Worm (Caenorhabditis elegans): Measurements from ENCODE around the gene bath-39.

Gene bath-39

ce11 chrV:13468190-13468765 lies 9.0 kb downstream of the bath-39 start, which contains the start of the genes F25H9.6 and F25H9.7 (continued):
- TF ChIP-seq dmd-6 (GFP tag; IDR thresholded peaks at IDR 0.05): peak; percentile 93
- no peak for TF ChIP-seq nhr-42 (GFP tag; IDR thresholded peaks at IDR 0.05)
- peak; percentile 54 for TF ChIP-seq nhr-11 (tag; optimal IDR thresholded peaks at IDR 0.05)
- no peak for TF ChIP-seq ctbp-1 (GFP tag; IDR thresholded peaks at IDR 0.05)
- TF ChIP-seq daf-12 (tag; optimal IDR thresholded peaks at IDR 0.05): no peak
- TF ChIP-seq lir-3 (tag; optimal IDR thresholded peaks at IDR 0.05): peak; percentile 1
- TF ChIP-seq F44E2.7 (GFP tag; IDR thresholded peaks at IDR 0.05): no peak
- no peak for TF ChIP-seq nhr-237 (tag; optimal IDR thresholded peaks at IDR 0.05)
- TF ChIP-seq ceh-44 (GFP tag; IDR thresholded peaks at IDR 0.05): peak; percentile 63; the same call in 1 of the 2 replicates
- no peak for TF ChIP-seq cey-2 (tag; optimal IDR thresholded peaks at IDR 0.05; ENCODE audit: borderline replicate concordance, insufficient read depth)
- TF ChIP-seq lin-15B (tag; optimal IDR thresholded peaks at IDR 0.05): no peak
- TF ChIP-seq T26A8.4 (GFP tag; IDR thresholded peaks at IDR 0.05): peak; percentile 84
- TF ChIP-seq attf-4 (tag; optimal IDR thresholded peaks at IDR 0.05): no peak
- no peak for TF ChIP-seq pqm-1 (tag; optimal IDR thresholded peaks at IDR 0.05)
- TF ChIP-seq snpc-4 (tag; optimal IDR thresholded peaks at IDR 0.05): no peak

- TF ChIP-seq nhr-42 (GFP tag; IDR thresholded peaks at IDR 0.05) (no peak), arid-1 (GFP tag; conservative IDR thresholded peaks at IDR 0.05) (no peak), daf-16 (GFP tag; optimal IDR thresholded peaks at IDR 0.05) (peak in 1 of 2 experiments; percentile 59), daf-16 (tag; optimal IDR thresholded peaks at IDR 0.05) (no peak), nhr-11 (tag; optimal IDR thresholded peaks at IDR 0.05) (peak; percentile 14)
These were observed 12.8 kb downstream of the bath-39 start for ce11 chrV:13472062-13472461.

ce11 chrV:13473467-13473866 lies 14.2 kb downstream of the bath-39 start, which contains the start of gene T10G3.1:
T10G3.1 (minus strand) TSS chrV:13473679.
- TF ChIP-seq nhr-48 (tag; optimal IDR thresholded peaks at IDR 0.05) (no peak), nhr-25 (tag; optimal IDR thresholded peaks at IDR 0.05; ENCODE audit: borderline replicate concordance, insufficient read depth) (no peak), lim-7 (GFP tag; IDR thresholded peaks at IDR 0.05) (no peak), ceh-20 (GFP tag; IDR thresholded peaks at IDR 0.05) (no peak), madf-9 (GFP tag; conservative IDR thresholded peaks at IDR 0.05) (no peak), daf-16 (GFP tag; optimal IDR thresholded peaks at IDR 0.05) (peak in 1 of 2 experiments; percentile 94), daf-16 (tag; optimal IDR thresholded peaks at IDR 0.05) (no peak), hif-1 (tag; optimal IDR thresholded peaks at IDR 0.05) (no peak), nhr-11 (tag; optimal IDR thresholded peaks at IDR 0.05) (peak; percentile 49), rbr-2 (tag; optimal IDR thresholded peaks at IDR 0.05) (no peak), ztf-11 (tag; optimal IDR thresholded peaks at IDR 0.05) (no peak)

ce11 chrV:13476350-13476749 lies 17.1 kb downstream of the bath-39 start, which contains the start of gene T10G3.8:
T10G3.8 (minus strand) TSS chrV:13476450.
- no peak for TF ChIP-seq mxl-2 (GFP tag; conservative IDR thresholded peaks at IDR 0.05)
- no peak for TF ChIP-seq ctbp-1 (GFP tag; IDR thresholded peaks at IDR 0.05)
- TF ChIP-seq lim-7 (GFP tag; IDR thresholded peaks at IDR 0.05): no peak
- no peak for TF ChIP-seq nhr-6 (tag; optimal IDR thresholded peaks at IDR 0.05)
- no peak for TF ChIP-seq hmg-1.1 (GFP tag; IDR thresholded peaks at IDR 0.05)
- TF ChIP-seq zfp-2 (tag; optimal IDR thresholded peaks at IDR 0.05): no peak
- TF ChIP-seq ama-1 (optimal IDR thresholded peaks at IDR 0.05): no peak

ce11 chrV:13479766-13480165 lies 20.5 kb downstream of the bath-39 start, which contains the start of gene T10G3.2:
T10G3.2 (minus strand) TSS chrV:13479866.
- TF ChIP-seq mdt-29 (GFP tag; IDR thresholded peaks at IDR 0.05): no peak
- TF ChIP-seq nhr-76 (tag; optimal IDR thresholded peaks at IDR 0.05): no peak
- no peak for TF ChIP-seq mdl-1 (tag; optimal IDR thresholded peaks at IDR 0.05)
- no peak for TF ChIP-seq lin-13 (GFP tag; optimal IDR thresholded peaks at IDR 0.05)
